Worm (Caenorhabditis elegans) whole organism, young adult: Measurements from ENCODE around the gene fbxc-33.
"Not testable (repeated sequence)": the region's sequence is repeated elsewhere in the genome, so short reads cannot be mapped to it uniquely, and the experiment has no call there.

Source experiments
- C17E4.6 ChIP-seq: fragments of 200-800 bp; sonication (Bioruptor generic); IDR thresholded peaks from 2 replicates; pipeline ENCODE4 v1.3.6; 2022; ENCODE audit warnings: missing genetic modification reagents, missing genetic modification characterization, missing compliant biosample characterization
- F37B4.10 ChIP-seq: fragments of 200-800 bp; sonication (Bioruptor generic); IDR thresholded peaks from 2 replicates; pipeline ENCODE4 v1.3.6; 2022; ENCODE audit warnings: missing genetic modification characterization, missing compliant biosample characterization
- F49E8.2 ChIP-seq: sonication (generic microtip); optimal IDR thresholded peaks from 3 replicates; lab custom pipeline; 2017; ENCODE audit warnings: missing genetic modification characterization, mild to moderate bottlenecking, missing compliant biosample characterization, antibody characterized with exemption, moderate library complexity; ENCODE audit not compliant: insufficient read depth
- F57C9.4 ChIP-seq: sonication (generic microtip); optimal IDR thresholded peaks from 2 replicates; lab custom pipeline; 2017; ENCODE audit warnings: mild to moderate bottlenecking, missing genetic modification characterization, missing compliant biosample characterization
- athp-1 ChIP-seq: sonication (generic microtip); optimal IDR thresholded peaks from 2 replicates; lab custom pipeline; 2017; ENCODE audit warnings: mild to moderate bottlenecking, missing genetic modification characterization, missing compliant biosample characterization
- attf-6 ChIP-seq: fragments of 200-800 bp; sonication (Bioruptor generic); IDR thresholded peaks from 2 replicates; pipeline ENCODE4 v1.3.6; 2022; ENCODE audit warnings: missing genetic modification reagents, missing genetic modification characterization, missing compliant biosample characterization
- bed-1 ChIP-seq: fragments of 200-800 bp; sonication (Bioruptor generic); IDR thresholded peaks from 2 replicates; pipeline ENCODE4 v1.3.6; 2022; ENCODE audit warnings: missing genetic modification reagents, missing genetic modification characterization, missing compliant biosample characterization
- cebp-1 ChIP-seq, 2 experiments: fragments of 200-800 bp in 1 of 2; sonication (Bioruptor generic) in 1 of 2; sonication (generic microtip) in 1 of 2; IDR thresholded peaks in 1 of 2; optimal IDR thresholded peaks in 1 of 2; 2 replicates each; pipeline versions ENCODE4 v1.3.6 to Lab custom; 2017 to 2022; ENCODE audit warnings: missing compliant biosample characterization in 2 of 2, missing genetic modification characterization in 2 of 2, mild to moderate bottlenecking in 1 of 2, missing genetic modification reagents in 1 of 2, moderate library complexity in 1 of 2
- egrh-3 ChIP-seq: fragments of 200-800 bp; sonication (Bioruptor generic); IDR thresholded peaks from 2 replicates; pipeline ENCODE4 v1.3.6; 2022; ENCODE audit warnings: missing genetic modification reagents, missing genetic modification characterization, missing compliant biosample characterization
- him-1 ChIP-seq: sonication (generic microtip); optimal IDR thresholded peaks from 2 replicates; lab custom pipeline; 2016; ENCODE audit warnings: missing genotype, missing genetic modification reagents, missing genetic modification characterization, missing compliant biosample characterization
- hlh-12 ChIP-seq: sonication (generic microtip); optimal IDR thresholded peaks from 2 replicates; lab custom pipeline; 2016; ENCODE audit warnings: missing genetic modification characterization, missing compliant biosample characterization
- hmg-1.2 ChIP-seq: fragments of 200-800 bp; sonication (Bioruptor generic); IDR thresholded peaks from 2 replicates; pipeline ENCODE4 v1.3.6; 2022; ENCODE audit warnings: missing genetic modification reagents, missing genetic modification characterization, missing compliant biosample characterization
- hmg-20 ChIP-seq: fragments of 200-800 bp; sonication (Bioruptor generic); IDR thresholded peaks from 2 replicates; pipeline ENCODE4 v1.3.6; 2022; ENCODE audit warnings: missing genetic modification reagents, missing genetic modification characterization, missing compliant biosample characterization
- hsf-1 ChIP-seq: fragments of 200-800 bp; sonication (Bioruptor generic); IDR thresholded peaks from 2 replicates; pipeline ENCODE4 v1.3.6; 2022; ENCODE audit warnings: missing genetic modification reagents, missing genetic modification characterization, missing compliant biosample characterization
- lin-26 ChIP-seq: fragments of 200-800 bp; sonication (Bioruptor generic); IDR thresholded peaks from 2 replicates; pipeline ENCODE4 v1.3.6; 2022; ENCODE audit warnings: missing genetic modification reagents, missing genetic modification characterization, missing compliant biosample characterization
- lir-1 ChIP-seq: fragments of 200-800 bp; sonication (Bioruptor generic); conservative IDR thresholded peaks from 2 replicates; pipeline ENCODE4 v1.3.6; 2022; ENCODE audit warnings: missing genetic modification reagents, missing genetic modification characterization, missing compliant biosample characterization
- madf-3 ChIP-seq: fragments of 200-800 bp; sonication (Bioruptor generic); IDR thresholded peaks from 2 replicates; pipeline ENCODE4 v1.3.6; 2022; ENCODE audit warnings: missing genetic modification reagents, missing genetic modification characterization, missing compliant biosample characterization
- madf-6 ChIP-seq: fragments of 200-800 bp; sonication (Bioruptor generic); IDR thresholded peaks from 2 replicates; pipeline ENCODE4 v1.3.6; 2022; ENCODE audit warnings: missing genetic modification reagents, missing genetic modification characterization, missing compliant biosample characterization
- mcd-1 ChIP-seq: fragments of 200-800 bp; sonication (Bioruptor generic); IDR thresholded peaks from 2 replicates; pipeline ENCODE4 v1.3.6; 2022; ENCODE audit warnings: missing genetic modification reagents, missing genetic modification characterization, missing compliant biosample characterization
- mel-28 ChIP-seq: sonication (generic microtip); optimal IDR thresholded peaks from 2 replicates; lab custom pipeline; 2016; ENCODE audit warnings: borderline replicate concordance, mild to moderate bottlenecking, missing genetic modification characterization, missing compliant biosample characterization
- nhr-120 ChIP-seq: fragments of 200-800 bp; sonication (Bioruptor generic); IDR thresholded peaks from 2 replicates; pipeline ENCODE4 v1.3.6; 2022; ENCODE audit warnings: missing genetic modification characterization, missing compliant biosample characterization
- nhr-80 ChIP-seq: sonication (generic microtip); optimal IDR thresholded peaks from 2 replicates; lab custom pipeline; 2016; ENCODE audit warnings: missing genetic modification characterization, missing compliant biosample characterization
- pha-4 ChIP-seq: fragments of 150-350 bp; sonication (generic microtip); optimal IDR thresholded peaks from 2 replicates; lab custom pipeline; 2014; ENCODE audit warnings: missing biosample characterization, missing genetic modification reagents, missing genetic modification characterization
- rec-8 ChIP-seq, 2 experiments: sonication (generic microtip); optimal IDR thresholded peaks; 2 replicates each; lab custom pipeline; 2016; ENCODE audit warnings: mild to moderate bottlenecking in 2 of 2, missing genetic modification characterization in 2 of 2, missing genetic modification reagents in 2 of 2, missing genotype in 2 of 2, missing biosample characterization in 1 of 2, missing compliant biosample characterization in 1 of 2, moderate library complexity in 1 of 2
- unc-62 ChIP-seq: fragments of 150-350 bp; optimal IDR thresholded peaks from 2 replicates; lab custom pipeline; 2014; ENCODE audit warnings: missing biosample characterization, missing genetic modification reagents, missing genetic modification characterization
- zfh-2 ChIP-seq: fragments of 200-800 bp; sonication (Bioruptor generic); conservative IDR thresholded peaks from 2 replicates; pipeline ENCODE4 v1.3.6; 2022; ENCODE audit warnings: missing genetic modification reagents, missing genetic modification characterization, missing compliant biosample characterization

Gene fbxc-33

ce11 chrII:938549-938948 is 25.1 kb downstream of the fbxc-33 start, which contains the start of gene R07C3.3:
TSS of gene R07C3.3 (plus strand) at chrII:938849.
- no peak for TF ChIP-seq cebp-1 (GFP tag; IDR thresholded peaks at IDR 0.05; lab: Robert Waterston, UW)
- no peak for TF ChIP-seq cebp-1 (tag; optimal IDR thresholded peaks at IDR 0.05; lab: Kevin White, UChicago)
- TF ChIP-seq F49E8.2 (tag; lab: Kevin White, UChicago) = no peak
- TF ChIP-seq hsf-1 (GFP tag; lab: Robert Waterston, UW) = no peak
- TF ChIP-seq hmg-20 (GFP tag; lab: Robert Waterston, UW) = no peak
- no peak for TF ChIP-seq mel-28 (tag; lab: Kevin White, UChicago)
- TF ChIP-seq athp-1 (tag; lab: Kevin White, UChicago) = no peak
- TF ChIP-seq bed-1 (GFP tag; lab: Robert Waterston, UW) = no peak

- TF ChIP-seq mcd-1 (GFP tag; lab: Robert Waterston, UW) = no peak
Observed at ce11 chrII:940779-941178, 27.3 kb downstream of the fbxc-33 start, which contains the start of gene fbxc-36. TSS of gene fbxc-36 (plus strand) at chrII:940983.

- TF ChIP-seq unc-62 (GFP tag; lab: Kevin White, UChicago) (no peak), nhr-80 (tag; lab: Kevin White, UChicago) (peak; percentile 70), F37B4.10 (GFP tag; lab: Robert Waterston, UW) (0 out of 2 replicates have a peak, but pooled peaks have one; percentile 23)
Observed at ce11 chrII:943773-944172, 30.3 kb downstream of the fbxc-33 start, which contains the start of gene clec-43. TSS of gene clec-43 (plus strand) at chrII:944066.

- no peak for TF ChIP-seq rec-8 (tag; optimal IDR thresholded peaks at IDR 0.05; lab: Kevin White, UChicago)
- no peak for TF ChIP-seq pha-4 (tag; lab: Kevin White, UChicago)
- no peak for TF ChIP-seq C17E4.6 (GFP tag; lab: Robert Waterston, UW)
- TF ChIP-seq him-1 (tag; lab: Kevin White, UChicago) = no peak
- no peak for TF ChIP-seq madf-3 (GFP tag; lab: Robert Waterston, UW)
- TF ChIP-seq athp-1 (tag; lab: Kevin White, UChicago) = no peak
- no peak for TF ChIP-seq nhr-120 (GFP tag; lab: Robert Waterston, UW)
- no peak for TF ChIP-seq attf-6 (GFP tag; lab: Robert Waterston, UW)
- no peak for TF ChIP-seq lir-1
- TF ChIP-seq madf-6 (GFP tag; lab: Robert Waterston, UW) = no peak
Observed at ce11 chrII:948091-948490, 34.6 kb downstream of the fbxc-33 start, which contains the start of gene fbxc-32. TSS of gene fbxc-32 (minus strand) at chrII:948191.

DNA sequence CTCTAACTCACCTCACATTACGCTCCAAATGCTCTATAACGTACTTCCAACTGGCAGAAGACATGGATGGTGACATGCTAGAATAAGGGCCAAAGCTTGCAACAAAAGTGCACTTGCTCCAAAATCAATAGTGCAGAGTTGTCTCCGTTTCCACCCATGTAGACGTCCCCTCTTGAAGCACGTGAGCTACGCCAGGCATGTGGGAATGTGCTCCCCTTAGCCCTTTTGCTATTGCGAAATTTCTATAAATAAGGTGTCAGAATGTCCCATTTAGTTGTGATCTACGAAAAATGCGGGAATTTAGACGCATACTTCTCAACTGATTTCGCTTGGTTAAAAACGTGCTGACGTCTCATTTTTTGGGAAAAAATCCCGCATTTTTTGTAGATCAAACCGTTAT is 36.9 kb downstream of the fbxc-33 start:
- TF ChIP-seq madf-3 (GFP tag; lab: Robert Waterston, UW) = 0 out of 2 replicates have a peak, but pooled peaks have one; percentile 41
- no peak for TF ChIP-seq hmg-1.2 (GFP tag; lab: Robert Waterston, UW)
- peak; percentile 68 for TF ChIP-seq cebp-1 (GFP tag; IDR thresholded peaks at IDR 0.05; lab: Robert Waterston, UW)
- peak; percentile 91 for TF ChIP-seq cebp-1 (tag; optimal IDR thresholded peaks at IDR 0.05; lab: Kevin White, UChicago)

ce11 chrII:953052-953451 is 39.6 kb downstream of the fbxc-33 start:
- TF ChIP-seq hlh-12 (tag; lab: Kevin White, UChicago) = no peak
- 0 out of 2 replicates have a peak, but pooled peaks have one; percentile 5 for TF ChIP-seq zfh-2 (GFP tag; lab: Robert Waterston, UW)

DNA sequence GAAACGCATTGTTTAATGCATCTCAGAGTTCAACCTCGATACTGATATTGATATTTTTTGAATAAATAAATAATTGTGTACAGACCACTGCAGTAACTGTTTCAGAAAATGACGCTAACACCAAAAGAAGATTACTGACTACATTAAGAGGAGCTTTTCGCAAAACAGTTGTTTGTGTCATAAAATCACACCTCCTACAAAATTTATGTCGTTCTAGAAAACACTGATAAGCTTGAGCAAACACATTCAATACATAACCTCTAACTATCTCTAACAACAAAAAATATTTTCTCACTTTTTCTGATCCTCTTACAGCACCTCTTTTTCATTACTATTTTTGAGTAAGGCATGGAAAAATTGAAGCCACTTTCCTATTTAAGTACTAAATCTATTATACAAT is 41.2 kb downstream of the fbxc-33 start, which contains the start of gene fbxc-7:
Gene fbxc-7, plus strand, starts transcription at position 301 of the 400 bp plus-strand sequence.
- TF ChIP-seq egrh-3 (GFP tag; lab: Robert Waterston, UW); lin-26 (GFP tag; lab: Robert Waterston, UW); F57C9.4 (tag; lab: Kevin White, UChicago): not testable (repeated sequence)
